Worm (Caenorhabditis elegans): ENCODE measurements around the gene apm-3.

DNA sequence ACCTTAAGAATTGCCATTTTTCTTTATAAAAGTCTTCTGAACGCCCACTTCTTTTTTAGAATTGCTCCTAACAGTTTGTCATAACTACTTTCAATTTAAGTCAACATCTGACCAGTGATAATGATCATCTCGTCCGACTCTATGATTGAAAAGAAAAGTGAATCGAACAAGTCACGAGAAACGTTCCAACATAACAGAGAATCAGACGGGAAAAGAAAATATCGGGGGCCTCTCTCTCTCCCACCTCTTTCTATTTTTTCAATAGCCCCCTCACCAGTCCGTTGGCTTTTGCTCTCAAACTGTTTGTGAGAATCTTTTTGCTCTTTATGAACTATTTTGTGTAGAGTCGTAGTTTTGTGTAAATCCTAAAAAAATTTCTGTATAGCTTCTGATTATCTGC is 27.1 kb upstream of the apm-3 start:
- TF ChIP-seq pha-4 (tag; optimal IDR thresholded peaks at IDR 0.05) (peak; percentile 69), unc-62 (GFP tag; optimal IDR thresholded peaks at IDR 0.05) (no peak), nhr-12 (tag; optimal IDR thresholded peaks at IDR 0.05) (no peak)

Data from whole organism, L3 larva.